Worm (Caenorhabditis elegans): ENCODE results near the gene F57B1.1.

Gene F57B1.1

ce11 chrV:13176117-13176753 lies 19.2 kb downstream of the F57B1.1 start, which contains the start of gene him-17 (continued):
- peak; percentile 7 for TF ChIP-seq rbr-2 (tag; optimal IDR thresholded peaks at IDR 0.05)
- 0 out of 2 replicates have a peak, but pooled peaks have one; percentile 22 for TF ChIP-seq daf-19 (GFP tag; conservative IDR thresholded peaks at IDR 0.05)
- TF ChIP-seq hmg-1.1 (GFP tag; IDR thresholded peaks at IDR 0.05) = peak; percentile 50; the same call in 1 of the 2 replicates
- TF ChIP-seq F44E2.7 (GFP tag; IDR thresholded peaks at IDR 0.05) = no peak
- TF ChIP-seq nhr-6 (tag; optimal IDR thresholded peaks at IDR 0.05) = peak; percentile 53
- peak; percentile 30 for TF ChIP-seq aha-1 (tag)
- peak; percentile 34 for TF ChIP-seq lin-38 (GFP tag; IDR thresholded peaks at IDR 0.05)
- TF ChIP-seq fos-1 (tag; optimal IDR thresholded peaks at IDR 0.05) = no peak
- no peak for TF ChIP-seq daf-16 (GFP tag; optimal IDR thresholded peaks at IDR 0.05)
- TF ChIP-seq daf-16 (tag; optimal IDR thresholded peaks at IDR 0.05) = peak; percentile 36

DNA sequence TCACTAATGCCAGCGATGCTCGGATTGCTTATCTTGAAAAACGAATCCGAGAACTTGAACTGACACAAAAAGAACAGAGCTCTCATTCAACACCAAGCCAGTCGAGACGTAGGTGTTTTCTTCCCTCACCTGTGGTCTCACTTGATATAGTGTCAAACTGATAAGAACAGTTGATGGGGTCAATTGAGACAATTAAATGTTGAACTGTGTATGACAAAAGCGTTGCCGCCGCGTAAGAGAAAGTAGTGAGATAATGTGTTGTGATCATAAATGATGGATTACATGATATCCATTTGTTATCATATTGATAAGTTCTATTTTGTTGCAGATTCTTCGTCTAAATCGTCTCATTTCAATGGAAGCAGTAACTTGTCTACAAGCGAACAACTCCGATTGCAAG lies 21.7 kb downstream of the F57B1.1 start:
- TF ChIP-seq lin-1 (GFP tag; IDR thresholded peaks at IDR 0.05) (no peak), dmd-9 (GFP tag; IDR thresholded peaks at IDR 0.05) (no peak), php-3 (GFP tag; IDR thresholded peaks at IDR 0.05) (0 out of 2 replicates have a peak, but pooled peaks have one; percentile 15), daf-16 (GFP tag; optimal IDR thresholded peaks at IDR 0.05) (no peak), daf-16 (tag; optimal IDR thresholded peaks at IDR 0.05) (peak; percentile 5), aha-1 (tag) (peak; percentile 53), mxl-3 (GFP tag; optimal IDR thresholded peaks at IDR 0.05) (peak; percentile 9), nhr-41 (GFP tag; IDR thresholded peaks at IDR 0.05) (peak; percentile 27; the same call in 1 of the 2 replicates), hlh-30 (tag; optimal IDR thresholded peaks at IDR 0.05; ENCODE audit: insufficient read depth) (peak; percentile 11), nhr-28 (tag; optimal IDR thresholded peaks at IDR 0.05) (peak; percentile 56)

DNA sequence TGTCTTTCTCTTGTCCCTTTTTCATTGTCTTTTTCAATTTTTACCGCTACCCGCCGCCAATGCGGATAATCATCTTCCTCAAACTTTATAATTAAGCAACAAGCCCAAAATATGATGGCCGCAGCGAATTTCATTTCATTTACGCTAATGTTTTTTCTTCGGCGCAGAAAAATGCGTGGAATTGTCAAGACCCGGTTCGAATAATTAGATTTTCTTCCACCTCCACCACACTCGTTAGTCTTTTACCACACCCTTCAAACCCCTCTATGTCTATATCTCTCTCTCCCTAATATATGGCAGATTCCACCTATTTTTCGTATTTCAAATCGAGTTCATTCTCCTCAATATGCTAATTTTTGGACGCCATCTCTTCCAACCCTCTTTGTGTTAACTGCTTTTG lies 25.0 kb downstream of the F57B1.1 start:
- TF ChIP-seq unc-62 (GFP tag; optimal IDR thresholded peaks at IDR 0.05 in 1 of 2) (peak in 1 of 2 experiments; percentile 63), unc-62 (tag; optimal IDR thresholded peaks at IDR 0.05) (no peak), unc-130 (GFP tag; optimal IDR thresholded peaks at IDR 0.05) (no peak)

ce11 chrV:13166582-13166981 lies 28.9 kb downstream of the F57B1.1 start:
- TF ChIP-seq hmg-1.1 (GFP tag; IDR thresholded peaks at IDR 0.05) (no peak), hlh-30 (tag; optimal IDR thresholded peaks at IDR 0.05; ENCODE audit: insufficient read depth) (peak; percentile 34), aha-1 (tag) (peak; percentile 93)

DNA sequence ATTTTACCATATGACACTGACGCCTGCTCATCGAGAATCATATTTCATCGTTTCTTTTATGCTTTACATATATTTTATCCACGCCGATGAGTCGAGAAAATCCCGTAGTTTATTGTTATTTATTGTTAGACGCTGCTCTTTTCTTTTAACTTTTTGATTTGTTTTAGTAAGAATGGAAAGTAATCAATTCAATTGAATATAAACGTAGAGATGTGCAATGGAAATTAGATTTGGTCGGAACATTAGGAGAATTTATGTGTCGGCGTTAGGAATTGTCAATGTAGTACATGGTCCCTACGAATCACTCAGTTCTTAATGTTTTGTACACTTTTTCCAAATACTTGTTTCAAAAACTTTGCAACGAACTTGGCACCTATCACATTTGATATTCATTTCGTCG lies 30.2 kb downstream of the F57B1.1 start:
- TF ChIP-seq ces-1 (GFP tag; optimal IDR thresholded peaks at IDR 0.05) (peak; percentile 20), hlh-11 (tag; optimal IDR thresholded peaks at IDR 0.05) (no peak), fkh-10 (GFP tag; optimal IDR thresholded peaks at IDR 0.05) (peak; percentile 38), ctbp-1 (GFP tag; IDR thresholded peaks at IDR 0.05) (peak; percentile 28; the same call in 1 of the 2 replicates)

- TF ChIP-seq hmg-1.1 (GFP tag; IDR thresholded peaks at IDR 0.05) (peak; percentile 40; the same call in 1 of the 2 replicates), T26A8.4 (GFP tag; IDR thresholded peaks at IDR 0.05) (peak; percentile 44; the same call in 1 of the 2 replicates), tra-1 (GFP tag; IDR thresholded peaks at IDR 0.05) (peak; percentile 76; the same call in 1 of the 2 replicates), hlh-30 (tag; optimal IDR thresholded peaks at IDR 0.05; ENCODE audit: insufficient read depth) (peak; percentile 27), daf-19 (GFP tag; conservative IDR thresholded peaks at IDR 0.05) (no peak), nhr-237 (tag; optimal IDR thresholded peaks at IDR 0.05) (no peak), daf-16 (GFP tag; optimal IDR thresholded peaks at IDR 0.05) (no peak), daf-16 (tag; optimal IDR thresholded peaks at IDR 0.05) (peak; percentile 83), nhr-6 (tag; optimal IDR thresholded peaks at IDR 0.05) (peak; percentile 63), spr-3 (GFP tag; optimal IDR thresholded peaks at IDR 0.05) (no peak), T20F7.1 (GFP tag; optimal IDR thresholded peaks at IDR 0.05) (peak; percentile 53), arid-1 (GFP tag; conservative IDR thresholded peaks at IDR 0.05) (0 out of 2 replicates have a peak, but pooled peaks have one; percentile 17), R02D3.7 (tag; optimal IDR thresholded peaks at IDR 0.05) (no peak), nhr-77 (tag; optimal IDR thresholded peaks at IDR 0.05) (peak; percentile 21), php-3 (GFP tag; IDR thresholded peaks at IDR 0.05) (peak; percentile 71), nhr-48 (tag; optimal IDR thresholded peaks at IDR 0.05) (peak; percentile 48), mxl-3 (GFP tag; optimal IDR thresholded peaks at IDR 0.05) (peak; percentile 7), pqm-1 (tag; optimal IDR thresholded peaks at IDR 0.05) (peak; percentile 93), hlh-11 (tag; optimal IDR thresholded peaks at IDR 0.05) (peak; percentile 86), aha-1 (tag) (peak; percentile 79), nhr-28 (tag; optimal IDR thresholded peaks at IDR 0.05) (peak; percentile 80), mep-1 (tag; optimal IDR thresholded peaks at IDR 0.05) (peak; percentile 39), dve-1 (tag; optimal IDR thresholded peaks at IDR 0.05; ENCODE audit: insufficient read depth) (peak; percentile 79), mes-2 (tag; optimal IDR thresholded peaks at IDR 0.05; ENCODE audit: poor library complexity, severe bottlenecking) (peak; percentile 48), dmd-6 (GFP tag; IDR thresholded peaks at IDR 0.05) (peak; percentile 87), zag-1 (tag; optimal IDR thresholded peaks at IDR 0.05) (no peak)
Measured at ce11 chrV:13163841-13164240, 31.6 kb downstream of the F57B1.1 start.

Measured in whole organism, L4 larva.